Worm (Caenorhabditis elegans) whole organism, L4 larva: Measurements from ENCODE around the gene T04A8.13.

Source experiments
- F10B5.3 ChIP-seq: sonication (generic microtip); optimal IDR thresholded peaks from 2 replicates; lab custom pipeline; 2016; ENCODE audit warnings: mild to moderate bottlenecking, missing genetic modification characterization, missing compliant biosample characterization
- F26F4.8 ChIP-seq: fragments of 200-800 bp; sonication (Bioruptor generic); conservative IDR thresholded peaks from 2 replicates; pipeline ENCODE4 v1.3.6; 2022; ENCODE audit warnings: missing genetic modification characterization, missing compliant biosample characterization
- F49E8.2 ChIP-seq: sonication (generic microtip); optimal IDR thresholded peaks from 2 replicates; lab custom pipeline; 2016; ENCODE audit warnings: missing compliant biosample characterization, mild to moderate bottlenecking, missing genetic modification characterization, borderline replicate concordance
- T20F7.1 ChIP-seq: fragments of 200-800 bp; sonication (Bioruptor generic); optimal IDR thresholded peaks from 2 replicates; lab custom pipeline; 2018; ENCODE audit warnings: mild to moderate bottlenecking, missing genetic modification characterization, missing compliant biosample characterization
- Y48G9A.11 ChIP-seq: fragments of 200-800 bp; sonication (Bioruptor generic); IDR thresholded peaks from 2 replicates; pipeline ENCODE4 v1.3.6; 2022; ENCODE audit warnings: missing genetic modification reagents, missing genetic modification characterization, missing compliant biosample characterization
- Y5F2A.4 ChIP-seq: fragments of 200-800 bp; sonication (Bioruptor generic); optimal IDR thresholded peaks from 2 replicates; lab custom pipeline; 2018; ENCODE audit warnings: mild to moderate bottlenecking, missing genetic modification characterization, missing compliant biosample characterization
- aha-1 ChIP-seq: fragments of 150-350 bp; peaks from one replicate; lab custom pipeline; 2014; ENCODE audit warnings: missing biosample characterization, missing genetic modification characterization
- attf-4 ChIP-seq: sonication (generic microtip); optimal IDR thresholded peaks from 3 replicates; lab custom pipeline; 2017; ENCODE audit warnings: missing biosample characterization, missing genetic modification characterization
- ceh-82 ChIP-seq: sonication (generic microtip); optimal IDR thresholded peaks from 2 replicates; lab custom pipeline; 2017; ENCODE audit warnings: missing biosample characterization, missing genetic modification characterization
- daf-12 ChIP-seq: fragments of 150-350 bp; optimal IDR thresholded peaks from 2 replicates; lab custom pipeline; 2014; ENCODE audit warnings: missing biosample characterization, missing genetic modification reagents, missing genetic modification characterization
- daf-16 ChIP-seq, 3 experiments: sonication (generic microtip); optimal IDR thresholded peaks; 2 replicates each; lab custom pipeline; 2016 to 2017; ENCODE audit warnings: missing genetic modification characterization in 3 of 3, missing genetic modification reagents in 3 of 3, mild to moderate bottlenecking in 2 of 3, missing compliant biosample characterization in 2 of 3, missing biosample characterization in 1 of 3, moderate library complexity in 1 of 3
- dmd-6 ChIP-seq: fragments of 200-800 bp; sonication (Bioruptor generic); IDR thresholded peaks from 2 replicates; pipeline ENCODE4 v1.3.6; 2022; ENCODE audit warnings: missing genetic modification reagents, missing genetic modification characterization, missing compliant biosample characterization
- dve-1 ChIP-seq: sonication (generic microtip); optimal IDR thresholded peaks from 2 replicates; lab custom pipeline; 2017; ENCODE audit warnings: antibody characterized with exemption, mild to moderate bottlenecking, missing genetic modification characterization, missing compliant biosample characterization; ENCODE audit not compliant: insufficient read depth
- egl-43 ChIP-seq: fragments of 200-800 bp; sonication (Bioruptor generic); IDR thresholded peaks from 2 replicates; pipeline ENCODE4 v1.3.6; 2022; ENCODE audit warnings: missing genetic modification reagents, missing genetic modification characterization, missing compliant biosample characterization
- gei-8 ChIP-seq: fragments of 200-800 bp; sonication (Bioruptor generic); optimal IDR thresholded peaks from 2 replicates; lab custom pipeline; 2018; ENCODE audit warnings: mild to moderate bottlenecking, missing genetic modification characterization, missing compliant biosample characterization
- hlh-30 ChIP-seq: sonication (generic microtip); optimal IDR thresholded peaks from 2 replicates; lab custom pipeline; 2017; ENCODE audit warnings: antibody characterized with exemption, mild to moderate bottlenecking, missing genetic modification characterization, missing compliant biosample characterization; ENCODE audit not compliant: insufficient read depth
- hmg-1.1 ChIP-seq: fragments of 200-800 bp; sonication (Bioruptor generic); IDR thresholded peaks from 2 replicates; pipeline ENCODE4 v1.3.6; 2022; ENCODE audit warnings: missing genetic modification reagents, missing genetic modification characterization, missing compliant biosample characterization
- lin-1 ChIP-seq: fragments of 200-800 bp; sonication (Bioruptor generic); IDR thresholded peaks from 2 replicates; pipeline ENCODE4 v1.3.6; 2022; ENCODE audit warnings: missing genetic modification reagents, missing genetic modification characterization, missing compliant biosample characterization
- lin-38 ChIP-seq: fragments of 200-800 bp; sonication (Bioruptor generic); IDR thresholded peaks from 2 replicates; pipeline ENCODE4 v1.3.6; 2022; ENCODE audit warnings: missing genetic modification reagents, missing genetic modification characterization, missing compliant biosample characterization
- madf-9 ChIP-seq: fragments of 200-800 bp; sonication (Bioruptor generic); conservative IDR thresholded peaks from 2 replicates; pipeline ENCODE4 v1.3.6; 2022; ENCODE audit warnings: missing genetic modification reagents, missing genetic modification characterization, missing compliant biosample characterization
- mdl-1 ChIP-seq, 2 experiments: fragments of 150-350 bp in 1 of 2; sonication (generic microtip) in 1 of 2; optimal IDR thresholded peaks; 2 replicates each; lab custom pipeline; 2014 to 2017; ENCODE audit warnings: missing biosample characterization in 2 of 2, missing genetic modification characterization in 2 of 2
- mes-2 ChIP-seq: sonication (generic microtip); optimal IDR thresholded peaks from 2 replicates; lab custom pipeline; 2016; ENCODE audit warnings: missing genotype, mild to moderate bottlenecking, missing genetic modification characterization, missing compliant biosample characterization; ENCODE audit not compliant: poor library complexity, severe bottlenecking
- mxl-2 ChIP-seq: fragments of 200-800 bp; sonication (Bioruptor generic); conservative IDR thresholded peaks from 2 replicates; pipeline ENCODE4 v1.3.6; 2022; ENCODE audit warnings: missing genetic modification reagents, missing genetic modification characterization, missing compliant biosample characterization
- nhr-28 ChIP-seq: fragments of 150-350 bp; optimal IDR thresholded peaks from 2 replicates; lab custom pipeline; 2014; ENCODE audit warnings: missing biosample characterization, missing genetic modification characterization
- nhr-77 ChIP-seq: fragments of 150-350 bp; optimal IDR thresholded peaks from 2 replicates; lab custom pipeline; 2014; ENCODE audit warnings: missing biosample characterization, missing genetic modification characterization
- pqm-1 ChIP-seq: sonication (generic microtip); optimal IDR thresholded peaks from 2 replicates; lab custom pipeline; 2017; ENCODE audit warnings: missing biosample characterization, missing genetic modification characterization
- rbr-2 ChIP-seq: sonication (generic microtip); optimal IDR thresholded peaks from 2 replicates; lab custom pipeline; 2016; ENCODE audit warnings: missing genotype, missing genetic modification characterization, missing compliant biosample characterization
- saeg-2 ChIP-seq: fragments of 200-800 bp; sonication (Bioruptor generic); IDR thresholded peaks from 2 replicates; pipeline ENCODE4 v1.3.6; 2022; ENCODE audit warnings: missing genetic modification reagents, missing genetic modification characterization, missing compliant biosample characterization
- sdz-12 ChIP-seq: fragments of 200-800 bp; sonication (Bioruptor generic); optimal IDR thresholded peaks from 2 replicates; lab custom pipeline; 2018; ENCODE audit warnings: mild to moderate bottlenecking, missing genetic modification characterization, missing compliant biosample characterization
- snpc-1.2 ChIP-seq: fragments of 200-800 bp; sonication (Bioruptor generic); IDR thresholded peaks from 2 replicates; pipeline ENCODE4 v1.3.6; 2022; ENCODE audit warnings: missing genetic modification reagents, missing genetic modification characterization, missing compliant biosample characterization
- spr-3 ChIP-seq: fragments of 200-800 bp; sonication (Bioruptor generic); optimal IDR thresholded peaks from 2 replicates; lab custom pipeline; 2018; ENCODE audit warnings: mild to moderate bottlenecking, missing genetic modification characterization, missing compliant biosample characterization
- tag-97 ChIP-seq: fragments of 200-800 bp; sonication (Bioruptor generic); IDR thresholded peaks from 2 replicates; pipeline ENCODE4 v1.3.6; 2022; ENCODE audit warnings: missing genetic modification characterization, missing compliant biosample characterization
- unc-130 ChIP-seq: sonication (generic microtip); optimal IDR thresholded peaks from 2 replicates; lab custom pipeline; 2016; ENCODE audit warnings: missing genetic modification reagents, missing genetic modification characterization, missing compliant biosample characterization
- unc-39 ChIP-seq: sonication (generic microtip); optimal IDR thresholded peaks from 2 replicates; lab custom pipeline; 2017; ENCODE audit warnings: missing biosample characterization, missing genetic modification characterization
- unc-62 ChIP-seq, 3 experiments: fragments of 150-350 bp in 1 of 3; sonication (generic microtip); optimal IDR thresholded peaks in 2 of 3; peaks in 1 of 3; 1 replicate in 1 of 3; 2 replicates in 2 of 3; lab custom pipeline; 2014 to 2017; ENCODE audit warnings: missing biosample characterization in 3 of 3, missing genetic modification characterization in 3 of 3, missing genetic modification reagents in 3 of 3, missing genotype in 1 of 3

T04A8.13 gene

ce11 chrIII:4666753-4667400 is 39.9 kb upstream of the T04A8.13 start (continued):
- no peak for TF ChIP-seq Y5F2A.4
- TF ChIP-seq unc-39, result no peak
- TF ChIP-seq hlh-30 (tag; lab: Kevin White, UChicago), result peak; percentile 46
- peak in 1 of 2 experiments; percentile 82 for TF ChIP-seq unc-62 (GFP tag; optimal IDR thresholded peaks at IDR 0.05 in 1 of 2; lab: Kevin White, UChicago)
- TF ChIP-seq unc-62 (tag; optimal IDR thresholded peaks at IDR 0.05; lab: Kevin White, UChicago), result no peak
- no peak for TF ChIP-seq F49E8.2
- peak; percentile 70 for TF ChIP-seq rbr-2
- no peak for TF ChIP-seq attf-4 (tag; lab: Kevin White, UChicago)

ce11 chrIII:4668073-4668472 is 38.7 kb upstream of the T04A8.13 start:
- TF ChIP-seq F10B5.3 (no peak), mdl-1 (tag; optimal IDR thresholded peaks at IDR 0.05; lab: Kevin White, UChicago) (peak in 1 of 2 experiments; percentile 6), unc-62 (GFP tag; optimal IDR thresholded peaks at IDR 0.05 in 1 of 2; lab: Kevin White, UChicago) (no peak), unc-62 (tag; optimal IDR thresholded peaks at IDR 0.05; lab: Kevin White, UChicago) (no peak), F26F4.8 (GFP tag; lab: Robert Waterston, UW) (no peak), dve-1 (peak; percentile 21), daf-16 (GFP tag; optimal IDR thresholded peaks at IDR 0.05; lab: Kevin White, UChicago) (no peak), daf-16 (tag; optimal IDR thresholded peaks at IDR 0.05; lab: Kevin White, UChicago) (peak; percentile 56), dmd-6 (GFP tag; lab: Robert Waterston, UW) (0 out of 2 replicates have a peak, but pooled peaks have one; percentile 13), mxl-2 (GFP tag; lab: Robert Waterston, UW) (no peak), pqm-1 (tag; lab: Kevin White, UChicago) (peak; percentile 85), aha-1 (tag; lab: Kevin White, UChicago) (peak; percentile 66), nhr-28 (tag; lab: Kevin White, UChicago) (peak; percentile 97)

ce11 chrIII:4671491-4671890 is 35.3 kb upstream of the T04A8.13 start, which contains the start of gene T23F11.11:
Gene T23F11.11 (minus strand): TSS chrIII:4671591.
- TF ChIP-seq snpc-1.2 (GFP tag; lab: Robert Waterston, UW) (no peak), pqm-1 (tag; lab: Kevin White, UChicago) (peak; percentile 5)
- TF ChIP-seq, all 104 proteins: peak for 1

ce11 chrIII:4671949-4672348 is 34.8 kb upstream of the T04A8.13 start, which contains the start of gene srg-13:
Gene srg-13 (plus strand): TSS chrIII:4672249.
- no peak for TF ChIP-seq daf-12 (tag; lab: Kevin White, UChicago)
- TF ChIP-seq unc-130 (GFP tag; lab: Kevin White, UChicago), result no peak
- no peak for TF ChIP-seq mdl-1 (tag; optimal IDR thresholded peaks at IDR 0.05; lab: Kevin White, UChicago)
- no peak for TF ChIP-seq gei-8 (GFP tag; lab: Kevin White, UChicago)
- no peak for TF ChIP-seq saeg-2
- TF ChIP-seq tag-97 (GFP tag; lab: Robert Waterston, UW), result no peak
- no peak for TF ChIP-seq T20F7.1 (GFP tag; lab: Kevin White, UChicago)
- no peak for TF ChIP-seq ceh-82
- TF ChIP-seq nhr-77, result no peak
- no peak for TF ChIP-seq mes-2 (tag; lab: Kevin White, UChicago)
- TF ChIP-seq spr-3 (GFP tag; lab: Kevin White, UChicago), result no peak
- TF ChIP-seq snpc-1.2 (GFP tag; lab: Robert Waterston, UW), result no peak
- no peak for TF ChIP-seq lin-1 (GFP tag; lab: Robert Waterston, UW)
- TF ChIP-seq madf-9 (GFP tag; lab: Robert Waterston, UW), result no peak
- TF ChIP-seq attf-4 (tag; lab: Kevin White, UChicago), result no peak
- TF ChIP-seq egl-43, result no peak
- TF ChIP-seq lin-38 (GFP tag; lab: Robert Waterston, UW), result no peak
- no peak for TF ChIP-seq sdz-12 (GFP tag; lab: Kevin White, UChicago)
- no peak for TF ChIP-seq Y48G9A.11 (GFP tag; lab: Robert Waterston, UW)
- no peak for TF ChIP-seq hmg-1.1 (GFP tag; lab: Robert Waterston, UW)
